Fruit fly (Drosophila melanogaster): ENCODE measurements around the gene CG45122.
A peak's percentile ranks its signal among the peaks of the same experiment; 100 is the strongest.

CG45122 gene

DNA sequence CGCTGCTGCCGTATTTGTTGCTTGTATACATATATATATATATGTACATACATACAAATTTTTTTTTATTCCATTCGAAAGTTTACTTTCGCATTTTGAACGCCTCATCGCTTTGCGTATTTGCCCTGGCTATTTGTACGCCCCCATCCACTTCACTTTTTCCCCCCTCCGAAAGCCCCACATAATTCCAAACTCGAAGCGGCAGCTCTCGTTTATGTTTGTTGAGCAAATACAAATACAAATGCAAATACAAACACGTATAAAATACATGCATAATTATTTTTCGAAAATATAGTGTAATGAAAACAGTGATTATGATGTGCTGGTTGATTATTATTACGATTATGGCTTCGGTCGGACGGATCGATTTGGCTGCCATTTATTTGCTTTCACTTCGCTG lies 24.1 kb downstream of the CG45122 start (continued):
- TF ChIP-seq usp (GFP tag; optimal IDR thresholded peaks at IDR 0.05) (no peak), NK7.1 (GFP tag; optimal IDR thresholded peaks at IDR 0.05) (peak; percentile 62), ERR (GFP tag; optimal IDR thresholded peaks at IDR 0.05) (peak; percentile 56), slbo (GFP tag; IDR thresholded peaks at IDR 0.05) (peak; percentile 36; the same call in 1 of the 2 replicates), CG8281 (tag; optimal IDR thresholded peaks at IDR 0.05) (peak; percentile 77), CG18764 (GFP tag; optimal IDR thresholded peaks at IDR 0.05) (peak; percentile 84), CG4617 (GFP tag; optimal IDR thresholded peaks at IDR 0.05; ENCODE audit: borderline replicate concordance) (peak; percentile 14), ase (GFP tag; IDR thresholded peaks at IDR 0.05) (no peak), CG12769 (tag; optimal IDR thresholded peaks at IDR 0.05) (no peak), vnd (GFP tag; IDR thresholded peaks at IDR 0.05; ENCODE audit: partially characterized antibody) (no peak), nerfin-2 (GFP tag; IDR thresholded peaks at IDR 0.05; ENCODE audit: partially characterized antibody) (no peak), gcm2 (GFP tag; optimal IDR thresholded peaks at IDR 0.05) (peak; percentile 39), al (GFP tag; IDR thresholded peaks at IDR 0.05) (no peak), sima (GFP tag; optimal IDR thresholded peaks at IDR 0.05) (peak; percentile 49), CkIIα-i1 (GFP tag; IDR thresholded peaks at IDR 0.05) (no peak), CG4328 (GFP tag; optimal IDR thresholded peaks at IDR 0.05) (peak; percentile 70), CG30403 (GFP tag; optimal IDR thresholded peaks at IDR 0.05) (peak; percentile 59), CG10979 (tag; optimal IDR thresholded peaks at IDR 0.05) (peak; percentile 83), fd102C (GFP tag; optimal IDR thresholded peaks at IDR 0.05) (peak; percentile 65), CG17186 (GFP tag; optimal IDR thresholded peaks at IDR 0.05) (peak; percentile 87), CG11504 (tag; optimal IDR thresholded peaks at IDR 0.05) (peak; percentile 95), Lpt (GFP tag; optimal IDR thresholded peaks at IDR 0.05) (no peak), Med (GFP tag) (peak; percentile 97), cato (GFP tag; optimal IDR thresholded peaks at IDR 0.05; ENCODE audit: borderline replicate concordance) (peak; percentile 71), Nf-YC (tag; optimal IDR thresholded peaks at IDR 0.05) (peak; percentile 69), cg (GFP tag; optimal IDR thresholded peaks at IDR 0.05) (peak; percentile 33), CG17328 (GFP tag; IDR thresholded peaks at IDR 0.05) (peak; percentile 66), klu (GFP tag; IDR thresholded peaks at IDR 0.05) (no peak), CG13287 (GFP tag; IDR thresholded peaks at IDR 0.05; ENCODE audit: partially characterized antibody) (no peak), inv (GFP tag; IDR thresholded peaks at IDR 0.05; ENCODE audit: partially characterized antibody) (no peak), CG14965 (GFP tag; optimal IDR thresholded peaks at IDR 0.05; ENCODE audit: borderline replicate concordance) (peak; percentile 71), insv (GFP tag; optimal IDR thresholded peaks at IDR 0.05) (peak in 1 of 2 experiments; percentile 13), knrl (GFP tag; IDR thresholded peaks at IDR 0.05; ENCODE audit: partially characterized antibody) (no peak), CG17359 (tag; optimal IDR thresholded peaks at IDR 0.05) (peak; percentile 98), bbx (GFP tag; IDR thresholded peaks at IDR 0.05; ENCODE audit: partially characterized antibody) (no peak), Atf3 (GFP tag; optimal IDR thresholded peaks at IDR 0.05) (peak; percentile 44), sd (tag; optimal IDR thresholded peaks at IDR 0.05) (no peak), pum (GFP tag; optimal IDR thresholded peaks at IDR 0.05) (peak; percentile 71), Fer2 (tag; optimal IDR thresholded peaks at IDR 0.05) (peak; percentile 82), Adf1 (GFP tag; IDR thresholded peaks at IDR 0.05) (no peak), HmgZ (tag; optimal IDR thresholded peaks at IDR 0.05) (peak; percentile 75), CG13624 (GFP tag; optimal IDR thresholded peaks at IDR 0.05) (peak; percentile 44), hbn (GFP tag; IDR thresholded peaks at IDR 0.05; ENCODE audit: partially characterized antibody) (no peak), CG17912 (GFP tag; optimal IDR thresholded peaks at IDR 0.05) (peak; percentile 89), caup (GFP tag; optimal IDR thresholded peaks at IDR 0.05; ENCODE audit: severe bottlenecking) (peak; percentile 93), Dad (GFP tag; optimal IDR thresholded peaks at IDR 0.05) (peak; percentile 17), CG6689 (GFP tag; IDR thresholded peaks at IDR 0.05) (peak; percentile 58), CG11085 (GFP tag; IDR thresholded peaks at IDR 0.05) (no peak; the same call in 1 of the 2 replicates), gce (GFP tag; IDR thresholded peaks at IDR 0.05) (peak; percentile 87), CG7357 (GFP tag; IDR thresholded peaks at IDR 0.05) (0 out of 3 replicates have a peak, but pooled peaks have one; percentile 19)
